Worm (Caenorhabditis elegans) whole organism, L3 larva: Measurements from ENCODE around the gene F53A9.9.

Experiments
- ceh-82 ChIP-seq: fragments of 150-350 bp; optimal IDR thresholded peaks from 2 replicates; lab custom pipeline; 2014; ENCODE audit warnings: missing biosample characterization, missing genetic modification characterization
- elt-1 ChIP-seq: fragments of 150-350 bp; optimal IDR thresholded peaks from 2 replicates; lab custom pipeline; 2014; ENCODE audit warnings: missing biosample characterization, missing genetic modification characterization
- elt-3 ChIP-seq, 3 experiments: fragments of 150-350 bp in 1 of 3; sonication (generic microtip) in 2 of 3; optimal IDR thresholded peaks; 2 replicates in 2 of 3; 4 replicates in 1 of 3; lab custom pipeline; 2014 to 2017; ENCODE audit warnings: missing biosample characterization in 3 of 3, missing genetic modification characterization in 3 of 3
- fkh-10 ChIP-seq: sonication (generic microtip); optimal IDR thresholded peaks from 2 replicates; lab custom pipeline; 2017; ENCODE audit warnings: missing biosample characterization, missing genetic modification reagents, missing genetic modification characterization
- lin-15B ChIP-seq: fragments of 150-350 bp; optimal IDR thresholded peaks from 2 replicates; lab custom pipeline; 2014; ENCODE audit warnings: missing biosample characterization, missing genetic modification characterization
- mml-1 ChIP-seq: fragments of 150-350 bp; sonication (generic microtip); optimal IDR thresholded peaks from 3 replicates; lab custom pipeline; 2014; ENCODE audit warnings: missing biosample characterization, missing genetic modification characterization
- nhr-11 ChIP-seq: fragments of 150-350 bp; optimal IDR thresholded peaks from 2 replicates; lab custom pipeline; 2014; ENCODE audit warnings: missing biosample characterization, missing genetic modification characterization
- nhr-12 ChIP-seq: fragments of 150-350 bp; optimal IDR thresholded peaks from 2 replicates; lab custom pipeline; 2014; ENCODE audit warnings: missing biosample characterization, missing genetic modification characterization
- nhr-25 ChIP-seq: sonication (generic microtip); optimal IDR thresholded peaks from 2 replicates; lab custom pipeline; 2017; ENCODE audit warnings: missing biosample characterization, missing genetic modification characterization
- pha-4 ChIP-seq: fragments of 150-350 bp; optimal IDR thresholded peaks from 2 replicates; lab custom pipeline; 2014; ENCODE audit warnings: missing biosample characterization, missing genetic modification reagents, missing genetic modification characterization
- tbx-2 ChIP-seq: sonication (generic microtip); optimal IDR thresholded peaks from 2 replicates; lab custom pipeline; 2016; ENCODE audit warnings: mild to moderate bottlenecking, missing genetic modification characterization, missing compliant biosample characterization
- zag-1 ChIP-seq: fragments of 150-350 bp; optimal IDR thresholded peaks from 2 replicates; lab custom pipeline; 2014; ENCODE audit warnings: missing biosample characterization, missing genetic modification characterization
- ztf-11 ChIP-seq: fragments of 150-350 bp; optimal IDR thresholded peaks from 2 replicates; lab custom pipeline; 2014; ENCODE audit warnings: missing biosample characterization, missing genetic modification characterization

ce11 chrX:8770316-8770715, 49.8 kb upstream of the F53A9.9 start:
- no peak for TF ChIP-seq tbx-2 (tag; lab: Kevin White, UChicago)
- TF ChIP-seq nhr-25 = no peak
- no peak for TF ChIP-seq ztf-11
- no peak for TF ChIP-seq ceh-82 (tag; lab: Kevin White, UChicago)
- no peak for TF ChIP-seq pha-4 (tag; lab: Kevin White, UChicago)
- no peak for TF ChIP-seq elt-1 (tag; lab: Kevin White, UChicago)
- TF ChIP-seq mml-1 (tag; lab: Kevin White, UChicago) = no peak
- no peak for TF ChIP-seq nhr-11 (tag; lab: Kevin White, UChicago)
- no peak for TF ChIP-seq fkh-10 (GFP tag; lab: Kevin White, UChicago)
- no peak for TF ChIP-seq elt-3 (tag; optimal IDR thresholded peaks at IDR 0.05; lab: Kevin White, UChicago)
- no peak for TF ChIP-seq lin-15B (tag; lab: Kevin White, UChicago)
- no peak for TF ChIP-seq zag-1 (tag; lab: Kevin White, UChicago)
- no peak for TF ChIP-seq nhr-12 (tag; lab: Kevin White, UChicago)
